Worm (Caenorhabditis elegans) whole organism, early embryonic: ENCODE data around the gene F57B7.2.
"Not testable (repeated sequence)": the region's sequence is repeated elsewhere in the genome, so short reads cannot be mapped to it uniquely, and the experiment has no call there.

Source experiments
- F13C5.2 ChIP-seq: sonication (generic microtip); optimal IDR thresholded peaks from 2 replicates; lab custom pipeline; 2017; ENCODE audit warnings: mild to moderate bottlenecking, missing genetic modification characterization, inconsistent platforms, missing compliant biosample characterization
- ama-1 ChIP-seq: fragments of 150-350 bp; optimal IDR thresholded peaks from 2 replicates; lab custom pipeline; 2014
- flt-1 ChIP-seq: fragments of 200-800 bp; sonication (Bioruptor generic); IDR thresholded peaks from 2 replicates; pipeline ENCODE4 v1.3.6; 2022; ENCODE audit warnings: missing genetic modification characterization, missing compliant biosample characterization
- pes-1 ChIP-seq: fragments of 200-800 bp; sonication (Bioruptor generic); IDR thresholded peaks from 2 replicates; pipeline ENCODE4 v1.3.6; 2022; ENCODE audit warnings: missing genetic modification reagents, missing genetic modification characterization, missing compliant biosample characterization
- tra-4 ChIP-seq: sonication (generic microtip); optimal IDR thresholded peaks from 2 replicates; lab custom pipeline; 2017; ENCODE audit warnings: missing genetic modification characterization, missing compliant biosample characterization

DNA sequence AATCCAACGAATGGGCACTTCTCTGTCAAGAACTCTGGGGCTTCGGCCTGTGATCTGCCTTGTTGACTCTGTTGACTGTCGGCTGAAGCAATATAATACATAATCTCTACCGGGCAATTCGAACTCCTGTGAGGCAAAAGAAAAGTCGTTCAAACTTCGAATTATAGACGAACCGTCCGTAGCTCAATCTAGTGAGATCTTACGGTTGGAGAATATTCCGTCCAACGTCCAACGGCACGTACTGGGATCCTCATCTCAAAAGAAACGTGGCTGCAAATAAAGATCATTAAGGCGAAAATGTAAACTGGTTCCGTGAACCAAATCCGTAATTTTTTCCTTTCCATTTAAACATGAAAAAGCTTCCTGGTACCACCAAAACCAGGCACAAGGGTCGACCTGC is 37.3 kb upstream of the F57B7.2 start, which contains the start of gene T11F9.14:
- TF ChIP-seq flt-1 (GFP tag; lab: Robert Waterston, UW); F13C5.2 (tag; lab: Kevin White, UChicago); ama-1 (lab: Kevin White, UChicago); pes-1 (GFP tag; lab: Robert Waterston, UW); tra-4 (tag; lab: Kevin White, UChicago): not testable (repeated sequence)
